Worm (Caenorhabditis elegans) whole organism, young adult: ENCODE data around the gene crh-1.
"Not testable (repeated sequence)": the region's sequence is repeated elsewhere in the genome, so short reads cannot be mapped to it uniquely, and the experiment has no call there.

Source experiments
- C17E4.6 ChIP-seq: fragments of 200-800 bp; sonication (Bioruptor generic); IDR thresholded peaks from 2 replicates; pipeline ENCODE4 v1.3.6; 2022; ENCODE audit warnings: missing genetic modification reagents, missing genetic modification characterization, missing compliant biosample characterization
- F10E7.11 ChIP-seq: sonication (generic microtip); optimal IDR thresholded peaks from 2 replicates; lab custom pipeline; 2017; ENCODE audit warnings: mild to moderate bottlenecking, missing genetic modification characterization, moderate library complexity, missing compliant biosample characterization
- K11D2.4 ChIP-seq: fragments of 200-800 bp; sonication (Bioruptor generic); IDR thresholded peaks from 2 replicates; pipeline ENCODE4 v1.3.6; 2022; ENCODE audit warnings: missing genetic modification reagents, missing genetic modification characterization, missing compliant biosample characterization
- ama-1 ChIP-seq, 3 experiments: fragments of 150-350 bp in 1 of 3; sonication (generic microtip) in 2 of 3; optimal IDR thresholded peaks; 2 replicates each; lab custom pipeline; 2014 to 2018; ENCODE audit warnings: missing biosample characterization in 2 of 3, missing genetic modification characterization in 2 of 3, missing genetic modification reagents in 2 of 3
- attf-5 ChIP-seq: fragments of 200-800 bp; sonication (Bioruptor generic); optimal IDR thresholded peaks from 2 replicates; lab custom pipeline; 2018; ENCODE audit warnings: mild to moderate bottlenecking, missing genetic modification characterization, missing compliant biosample characterization
- attf-6 ChIP-seq: fragments of 200-800 bp; sonication (Bioruptor generic); IDR thresholded peaks from 2 replicates; pipeline ENCODE4 v1.3.6; 2022; ENCODE audit warnings: missing genetic modification reagents, missing genetic modification characterization, missing compliant biosample characterization
- lag-1 ChIP-seq: fragments of 200-800 bp; sonication (Bioruptor generic); IDR thresholded peaks from 2 replicates; pipeline ENCODE4 v1.3.6; 2022; ENCODE audit warnings: missing genetic modification reagents, missing genetic modification characterization, missing compliant biosample characterization
- madf-3 ChIP-seq: fragments of 200-800 bp; sonication (Bioruptor generic); IDR thresholded peaks from 2 replicates; pipeline ENCODE4 v1.3.6; 2022; ENCODE audit warnings: missing genetic modification reagents, missing genetic modification characterization, missing compliant biosample characterization
- nfya-2 ChIP-seq: fragments of 200-800 bp; sonication (Bioruptor generic); IDR thresholded peaks from 2 replicates; pipeline ENCODE4 v1.3.6; 2022; ENCODE audit warnings: missing genetic modification reagents, missing genetic modification characterization, missing compliant biosample characterization
- nhr-90 ChIP-seq: sonication (generic microtip); optimal IDR thresholded peaks from 2 replicates; lab custom pipeline; 2016; ENCODE audit warnings: missing genotype, mild to moderate bottlenecking, missing genetic modification characterization, missing compliant biosample characterization
- snpc-4 ChIP-seq, 5 experiments: fragments of 150-350 bp in 1 of 5; sonication (generic microtip) in 4 of 5; optimal IDR thresholded peaks; 2 replicates each; lab custom pipeline; 2014 to 2018; ENCODE audit warnings: missing genetic modification characterization in 5 of 5, missing biosample characterization in 3 of 5, antibody characterized with exemption in 2 of 5, mild to moderate bottlenecking in 2 of 5, missing compliant biosample characterization in 2 of 5, missing genotype in 2 of 5, moderate library complexity in 2 of 5, missing genetic modification reagents in 1 of 5
- unc-62 ChIP-seq: fragments of 150-350 bp; optimal IDR thresholded peaks from 2 replicates; lab custom pipeline; 2014; ENCODE audit warnings: missing biosample characterization, missing genetic modification reagents, missing genetic modification characterization

DNA sequence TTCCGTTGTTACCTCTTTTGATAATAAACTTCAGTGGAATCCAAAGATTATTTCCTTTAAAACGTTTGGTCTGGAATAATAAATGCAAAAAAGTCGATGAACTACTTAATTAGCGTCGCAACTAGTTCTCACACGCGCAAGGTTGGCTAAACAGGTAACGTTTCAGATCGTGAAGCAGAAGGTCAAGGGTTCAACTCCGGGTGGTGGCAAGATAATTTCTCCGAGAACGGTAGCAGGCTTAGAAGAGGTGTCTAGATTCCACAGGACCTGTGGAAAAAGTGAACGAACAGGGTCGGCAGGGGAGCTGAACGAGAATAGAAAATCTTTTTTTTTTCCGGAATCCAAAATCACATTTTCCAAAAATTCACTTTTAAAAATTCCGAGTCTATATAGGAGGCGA lies 48.6 kb upstream of the crh-1 start:
- TF ChIP-seq snpc-4 (GFP tag; optimal IDR thresholded peaks at IDR 0.05; lab: Kevin White, UChicago); snpc-4 (tag; optimal IDR thresholded peaks at IDR 0.05; lab: Kevin White, UChicago); F10E7.11 (tag; lab: Kevin White, UChicago); ama-1 (optimal IDR thresholded peaks at IDR 0.05; lab: Kevin White, UChicago); ama-1 (GFP tag; optimal IDR thresholded peaks at IDR 0.05; lab: Kevin White, UChicago); unc-62; K11D2.4 (GFP tag; lab: Robert Waterston, UW); lag-1 (GFP tag; lab: Robert Waterston, UW); nhr-90 (tag; lab: Kevin White, UChicago); attf-6 (GFP tag; lab: Robert Waterston, UW); nfya-2; attf-5; C17E4.6 (GFP tag; lab: Robert Waterston, UW): not testable (repeated sequence)
- TF ChIP-seq madf-3 = 0 out of 2 replicates have a peak, but pooled peaks have one; percentile 4
